Fruit fly (Drosophila melanogaster) whole organism, adult: ENCODE data around the gene CG13081.

Source experiments
- CG11617 ChIP-seq: fragments of 200-800 bp; sonication (Bioruptor generic); optimal IDR thresholded peaks from 2 replicates; lab custom pipeline; 2017; ENCODE audit warnings: mild to moderate bottlenecking, missing biosample characterization, missing genetic modification reagents, missing genetic modification characterization
- CG12768 ChIP-seq: fragments of 200-800 bp; sonication (Bioruptor generic); optimal IDR thresholded peaks from 2 replicates; lab custom pipeline; 2017; ENCODE audit warnings: missing biosample characterization, missing genetic modification characterization, mild to moderate bottlenecking, moderate library complexity, missing genetic modification reagents
- CG14711 ChIP-seq: fragments of 200-800 bp; sonication (Bioruptor generic); optimal IDR thresholded peaks from 2 replicates; lab custom pipeline; 2018; ENCODE audit warnings: missing biosample characterization, mild to moderate bottlenecking, missing genetic modification characterization, moderate library complexity
- CG1620 ChIP-seq: fragments of 200-800 bp; sonication (Bioruptor generic); optimal IDR thresholded peaks from 2 replicates; lab custom pipeline; 2016; ENCODE audit warnings: missing biosample characterization, missing genetic modification characterization
- CG5204 ChIP-seq: fragments of 200-800 bp; sonication (Bioruptor generic); optimal IDR thresholded peaks from 2 replicates; lab custom pipeline; 2016; ENCODE audit warnings: missing biosample characterization, missing genetic modification characterization
- CG7045 ChIP-seq: fragments of 200-800 bp; sonication (Bioruptor generic); optimal IDR thresholded peaks from 2 replicates; lab custom pipeline; 2017; ENCODE audit warnings: missing biosample characterization, mild to moderate bottlenecking, missing genetic modification characterization
- CG7101 ChIP-seq: fragments of 200-800 bp; sonication (Bioruptor generic); optimal IDR thresholded peaks from 2 replicates; lab custom pipeline; 2018; ENCODE audit warnings: missing biosample characterization, mild to moderate bottlenecking, missing genetic modification characterization, moderate library complexity
- Hr96 ChIP-seq: fragments of 200-800 bp; sonication (Bioruptor generic); optimal IDR thresholded peaks from 2 replicates; lab custom pipeline; 2016; ENCODE audit warnings: missing biosample characterization, missing genetic modification characterization
- Mnt ChIP-seq: fragments of 200-800 bp; sonication (Bioruptor generic); optimal IDR thresholded peaks from 2 replicates; lab custom pipeline; 2016; ENCODE audit warnings: missing biosample characterization, mild to moderate bottlenecking, missing genetic modification characterization
- bab1 ChIP-seq: fragments of 200-800 bp; sonication (Bioruptor generic); optimal IDR thresholded peaks from 3 replicates; lab custom pipeline; 2019; ENCODE audit warnings: missing biosample characterization, mild to moderate bottlenecking, missing genetic modification characterization, moderate library complexity
- cic ChIP-seq: fragments of 200-800 bp; sonication (Bioruptor generic); optimal IDR thresholded peaks from 2 replicates; lab custom pipeline; 2017; ENCODE audit warnings: missing biosample characterization, mild to moderate bottlenecking, missing genetic modification characterization, moderate library complexity
- kay ChIP-seq: fragments of 200-800 bp; sonication (Bioruptor generic); peaks from one replicate; lab custom pipeline; 2016; ENCODE audit warnings: missing biosample characterization, missing genetic modification characterization, borderline replicate concordance
- pad ChIP-seq: fragments of 200-800 bp; sonication (Bioruptor generic); optimal IDR thresholded peaks from 3 replicates; lab custom pipeline; 2017; ENCODE audit warnings: missing biosample characterization, missing genetic modification characterization, mild to moderate bottlenecking, moderate library complexity, missing genetic modification reagents
- tj ChIP-seq: fragments of 200-800 bp; sonication (Bioruptor generic); optimal IDR thresholded peaks from 3 replicates; lab custom pipeline; 2017; ENCODE audit warnings: missing biosample characterization, mild to moderate bottlenecking, missing genetic modification characterization, moderate library complexity

DNA sequence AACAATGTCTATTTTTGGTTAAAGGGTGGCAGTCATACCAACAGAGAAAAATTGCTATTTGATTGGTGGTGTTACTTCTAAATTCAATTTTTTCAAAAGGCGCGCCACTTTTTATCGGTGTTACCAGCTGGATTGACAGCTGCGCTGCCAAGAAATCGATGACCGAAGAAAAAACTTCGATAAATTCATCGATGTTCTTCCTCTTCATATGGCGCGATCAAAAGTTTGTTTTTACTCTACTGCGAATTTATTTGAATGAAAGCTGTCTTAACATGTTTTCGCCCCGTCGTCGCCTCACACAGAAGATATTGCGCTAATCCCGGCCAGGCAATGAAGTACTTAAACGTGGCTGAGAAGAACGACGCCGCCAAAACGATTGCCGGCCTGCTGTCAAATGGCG lies 42.4 kb upstream of the CG13081 start, which contains the start of gene Top3alpha:
- no peak for TF ChIP-seq CG7101
- no peak for TF ChIP-seq CG7045 (GFP tag; lab: Kevin White, UChicago)
- no peak for TF ChIP-seq Mnt (GFP tag; lab: Kevin White, UChicago)
- TF ChIP-seq CG1620 (GFP tag; lab: Kevin White, UChicago) = no peak
- no peak for TF ChIP-seq Hr96 (GFP tag; lab: Kevin White, UChicago)
- no peak for TF ChIP-seq kay (GFP tag; lab: Kevin White, UChicago)
- TF ChIP-seq CG11617 (GFP tag; lab: Kevin White, UChicago) = no peak
- no peak for TF ChIP-seq pad (GFP tag; lab: Kevin White, UChicago)
- TF ChIP-seq bab1 = peak; percentile 29
- no peak for TF ChIP-seq tj (GFP tag; lab: Kevin White, UChicago)
- TF ChIP-seq CG12768 (GFP tag; lab: Kevin White, UChicago) = no peak
- no peak for TF ChIP-seq CG14711 (tag; lab: Kevin White, UChicago)
- no peak for TF ChIP-seq cic (GFP tag; lab: Kevin White, UChicago)
- no peak for TF ChIP-seq CG5204
